Fruit fly (Drosophila melanogaster) whole organism, pupa: Measurements from ENCODE around the gene ppk18.
A peak's percentile ranks its signal among the peaks of the same experiment; 100 is the strongest.

Experiments
- CG10348 ChIP-seq: fragments of 200-800 bp; sonication (Bioruptor generic); IDR thresholded peaks from 2 replicates; pipeline ENCODE4 v1.3.6; 2022; ENCODE audit warnings: missing biosample characterization, missing genetic modification characterization
- CG12605 ChIP-seq: fragments of 200-800 bp; sonication (Bioruptor generic); IDR thresholded peaks from 2 replicates; pipeline ENCODE4 v1.3.6; 2022; ENCODE audit warnings: missing biosample characterization, missing genetic modification characterization
- CG13204 ChIP-seq: fragments of 200-800 bp; sonication (Bioruptor generic); optimal IDR thresholded peaks from 2 replicates; lab custom pipeline; 2018; ENCODE audit warnings: missing biosample characterization, mild to moderate bottlenecking, missing genetic modification characterization, moderate library complexity
- CG14655 ChIP-seq: fragments of 200-800 bp; sonication (Bioruptor generic); optimal IDR thresholded peaks from 3 replicates; lab custom pipeline; 2017; ENCODE audit warnings: mild to moderate bottlenecking, missing biosample characterization, missing genetic modification reagents, missing genetic modification characterization
- CG15710 ChIP-seq: fragments of 200-800 bp; sonication (Bioruptor generic); optimal IDR thresholded peaks from 2 replicates; lab custom pipeline; 2018; ENCODE audit warnings: missing biosample characterization, mild to moderate bottlenecking, missing genetic modification characterization, moderate library complexity
- CG17806 ChIP-seq: fragments of 200-800 bp; sonication (Bioruptor generic); optimal IDR thresholded peaks from 2 replicates; lab custom pipeline; 2018; ENCODE audit warnings: missing biosample characterization, mild to moderate bottlenecking, missing genetic modification characterization, moderate library complexity
- CG32121 ChIP-seq: fragments of 200-800 bp; sonication (Bioruptor generic); IDR thresholded peaks from 2 replicates; pipeline ENCODE4 v1.3.6; 2022; ENCODE audit warnings: missing biosample characterization, missing genetic modification characterization
- CG34367 ChIP-seq: fragments of 200-800 bp; sonication (Bioruptor generic); optimal IDR thresholded peaks from 2 replicates; lab custom pipeline; 2018; ENCODE audit warnings: missing biosample characterization, mild to moderate bottlenecking, missing genetic modification characterization
- CG4496 ChIP-seq: fragments of 200-800 bp; sonication (Bioruptor generic); IDR thresholded peaks from 3 replicates; pipeline ENCODE4 v1.3.6; 2022; ENCODE audit warnings: missing biosample characterization, missing genetic modification characterization
- CG8159 ChIP-seq: fragments of 200-800 bp; sonication (Bioruptor generic); optimal IDR thresholded peaks from 3 replicates; lab custom pipeline; 2018; ENCODE audit warnings: missing biosample characterization, mild to moderate bottlenecking, missing genetic modification characterization, moderate library complexity
- CG8301 ChIP-seq: fragments of 200-800 bp; sonication (Bioruptor generic); optimal IDR thresholded peaks from 2 replicates; lab custom pipeline; 2018; ENCODE audit warnings: missing biosample characterization, mild to moderate bottlenecking, missing genetic modification characterization
- CG9948 ChIP-seq: fragments of 200-800 bp; sonication (Bioruptor generic); optimal IDR thresholded peaks from 2 replicates; lab custom pipeline; 2018; ENCODE audit warnings: missing biosample characterization, mild to moderate bottlenecking, missing genetic modification characterization, moderate library complexity
- D1 ChIP-seq: fragments of 200-800 bp; sonication (Bioruptor generic); optimal IDR thresholded peaks from 2 replicates; lab custom pipeline; 2018; ENCODE audit warnings: missing biosample characterization, mild to moderate bottlenecking, missing genetic modification characterization, moderate library complexity
- EcR ChIP-seq: fragments of 200-800 bp; sonication (Bioruptor generic); optimal IDR thresholded peaks from 3 replicates; lab custom pipeline; 2019; ENCODE audit warnings: missing biosample characterization, missing genetic modification characterization, mild to moderate bottlenecking, moderate library complexity, missing genetic modification reagents
- Ets98B ChIP-seq: fragments of 200-800 bp; sonication (Bioruptor generic); IDR thresholded peaks from 2 replicates; pipeline ENCODE4 v1.3.6; 2022; ENCODE audit warnings: missing biosample characterization, missing genetic modification characterization
- Pif1A ChIP-seq: fragments of 200-800 bp; sonication (Bioruptor generic); optimal IDR thresholded peaks from 3 replicates; lab custom pipeline; 2016; ENCODE audit warnings: missing biosample characterization, missing genetic modification characterization
- Pif1B ChIP-seq: fragments of 200-800 bp; sonication (Bioruptor generic); optimal IDR thresholded peaks from 3 replicates; lab custom pipeline; 2016; ENCODE audit warnings: missing biosample characterization, missing genetic modification characterization
- Snoo ChIP-seq: fragments of 200-800 bp; sonication (Bioruptor generic); optimal IDR thresholded peaks from 3 replicates; lab custom pipeline; 2017; ENCODE audit warnings: missing biosample characterization, mild to moderate bottlenecking, missing genetic modification characterization, inconsistent platforms
- fd96Ca ChIP-seq: fragments of 200-800 bp; sonication (Bioruptor generic); IDR thresholded peaks from 3 replicates; pipeline ENCODE4 v1.3.6; 2022; ENCODE audit warnings: missing biosample characterization, missing genetic modification characterization
- gl ChIP-seq: fragments of 200-800 bp; sonication (Bioruptor generic); optimal IDR thresholded peaks from 2 replicates; lab custom pipeline; 2018; ENCODE audit warnings: missing biosample characterization, mild to moderate bottlenecking, missing genetic modification characterization
- rn ChIP-seq: fragments of 200-800 bp; sonication (Bioruptor generic); IDR thresholded peaks from 2 replicates; pipeline ENCODE4 v1.3.6; 2022; ENCODE audit warnings: missing biosample characterization, missing genetic modification characterization

The ppk18 gene

DNA sequence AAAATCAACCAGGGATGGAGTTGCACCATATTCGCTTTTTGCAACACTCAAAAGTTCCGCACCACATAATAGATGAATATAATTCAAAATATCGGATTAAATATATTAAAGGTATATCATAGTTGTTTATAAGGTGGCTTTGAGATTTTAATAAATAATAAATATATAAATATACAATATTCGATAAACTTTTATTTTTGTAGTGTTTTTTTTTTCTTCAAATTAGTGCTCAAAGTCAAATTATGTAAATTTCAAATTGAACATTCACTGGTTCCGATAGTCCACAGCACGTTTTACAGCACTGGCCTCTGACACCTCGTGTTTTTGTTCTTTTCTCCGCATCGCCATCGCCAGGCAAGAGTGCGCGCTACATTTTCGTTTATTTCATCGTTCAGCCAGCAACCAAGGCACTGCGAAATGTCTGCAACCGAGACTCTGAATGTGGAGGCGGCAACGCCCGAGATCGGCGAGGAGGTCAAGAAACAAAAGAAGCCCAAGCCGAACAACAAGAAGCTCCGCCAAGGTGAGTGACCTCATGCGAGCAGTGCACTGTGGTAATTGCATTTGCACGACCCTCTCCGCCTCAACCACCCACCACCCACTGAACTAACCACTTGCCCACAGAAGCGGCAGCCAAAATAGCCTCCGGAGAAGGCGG lies 7.5 kb downstream of the ppk18 start, which contains the start of the genes Taf11 and und:
Taf11 (minus strand) TSS at position 51 of the 658 bp plus-strand sequence.
und (plus strand) TSS at position 158 of the 658 bp plus-strand sequence.
- TF ChIP-seq EcR (GFP tag; lab: Kevin White, UChicago) (peak; percentile 99), CG10348 (GFP tag; lab: Robert Waterston, UW) (no peak), CG8159 (tag; lab: Kevin White, UChicago) (no peak), Pif1B (no peak), CG4496 (no peak)

DNA sequence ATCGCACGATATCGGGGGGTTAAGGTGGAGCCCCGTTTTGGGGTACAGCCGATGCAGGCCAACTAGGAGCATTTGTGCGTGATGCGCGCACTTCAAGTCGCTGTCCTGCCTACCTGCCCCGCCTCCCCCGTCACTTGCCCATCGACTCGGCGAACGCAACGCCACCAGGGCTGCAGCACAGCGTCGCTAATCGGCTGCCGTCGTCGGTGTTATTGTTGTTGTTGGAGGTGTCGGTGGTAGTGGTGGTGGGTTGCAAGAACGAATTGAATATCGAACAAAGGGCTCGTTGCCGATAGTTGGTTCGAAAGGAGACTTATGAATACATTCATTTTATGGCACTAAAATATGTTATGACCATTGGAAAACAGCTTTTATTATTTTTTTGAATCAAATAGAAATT lies 11.9 kb downstream of the ppk18 start:
- TF ChIP-seq Pif1B (peak; percentile 15), CG12605 (GFP tag; lab: Robert Waterston, UW) (peak; percentile 33; the same call in 1 of the 2 replicates), CG14655 (GFP tag; lab: Kevin White, UChicago) (no peak), CG17806 (tag; lab: Kevin White, UChicago) (no peak), CG32121 (GFP tag; lab: Robert Waterston, UW) (peak; percentile 63), CG4496 (peak; percentile 51), fd96Ca (GFP tag; lab: Robert Waterston, UW) (peak; percentile 87), CG8159 (tag; lab: Kevin White, UChicago) (no peak), EcR (GFP tag; lab: Kevin White, UChicago) (peak; percentile 45), Ets98B (GFP tag; lab: Robert Waterston, UW) (peak; percentile 68), CG15710 (tag; lab: Kevin White, UChicago) (peak; percentile 35), rn (GFP tag; lab: Robert Waterston, UW) (peak; percentile 34; the same call in 1 of the 2 replicates), CG13204 (GFP tag; lab: Kevin White, UChicago) (no peak), Snoo (tag; lab: Kevin White, UChicago) (peak; percentile 2)

dm6 chr2L:9757990-9758814 lies 12.6 kb downstream of the ppk18 start, which contains the start of gene zf30C:
TSS of gene zf30C (plus strand) at chr2L:9758342.
- TF ChIP-seq Pif1A = peak; percentile 94
- peak; percentile 85 for TF ChIP-seq Pif1B
- TF ChIP-seq CG13204 (GFP tag; lab: Kevin White, UChicago) = no peak
- peak; percentile 71 for TF ChIP-seq CG8301 (tag; lab: Kevin White, UChicago)
- TF ChIP-seq CG17806 (tag; lab: Kevin White, UChicago) = peak; percentile 70
- TF ChIP-seq CG8159 (tag; lab: Kevin White, UChicago) = peak; percentile 73
- peak; percentile 73; the same call in 1 of the 2 replicates for TF ChIP-seq CG12605 (GFP tag; lab: Robert Waterston, UW)
- TF ChIP-seq CG32121 (GFP tag; lab: Robert Waterston, UW) = peak; percentile 82
- TF ChIP-seq EcR (GFP tag; lab: Kevin White, UChicago) = no peak
- TF ChIP-seq Snoo (tag; lab: Kevin White, UChicago) = peak; percentile 78
- no peak for TF ChIP-seq gl (tag; lab: Kevin White, UChicago)
- TF ChIP-seq rn (GFP tag; lab: Robert Waterston, UW) = peak; percentile 85
- peak; percentile 56 for TF ChIP-seq CG34367 (tag; lab: Kevin White, UChicago)
- TF ChIP-seq fd96Ca (GFP tag; lab: Robert Waterston, UW) = peak; percentile 89
- TF ChIP-seq Ets98B (GFP tag; lab: Robert Waterston, UW) = peak; percentile 90
- peak; percentile 64; the same call in 1 of the 2 replicates for TF ChIP-seq CG10348 (GFP tag; lab: Robert Waterston, UW)
- TF ChIP-seq CG14655 (GFP tag; lab: Kevin White, UChicago) = peak; percentile 80
- TF ChIP-seq CG4496 = peak; percentile 89
- TF ChIP-seq CG15710 (tag; lab: Kevin White, UChicago) = peak; percentile 51
- TF ChIP-seq CG9948 (tag; lab: Kevin White, UChicago) = peak; percentile 62
- TF ChIP-seq D1 = peak; percentile 37

dm6 chr2L:9754817-9755216 lies 16.0 kb downstream of the ppk18 start:
- TF ChIP-seq CG34367 (tag; lab: Kevin White, UChicago) = no peak
- peak; percentile 37 for TF ChIP-seq CG8159 (tag; lab: Kevin White, UChicago)
- peak; percentile 13 for TF ChIP-seq CG14655 (GFP tag; lab: Kevin White, UChicago)
- TF ChIP-seq CG15710 (tag; lab: Kevin White, UChicago) = peak; percentile 30
- TF ChIP-seq, all 21 proteins: peak for 3

DNA sequence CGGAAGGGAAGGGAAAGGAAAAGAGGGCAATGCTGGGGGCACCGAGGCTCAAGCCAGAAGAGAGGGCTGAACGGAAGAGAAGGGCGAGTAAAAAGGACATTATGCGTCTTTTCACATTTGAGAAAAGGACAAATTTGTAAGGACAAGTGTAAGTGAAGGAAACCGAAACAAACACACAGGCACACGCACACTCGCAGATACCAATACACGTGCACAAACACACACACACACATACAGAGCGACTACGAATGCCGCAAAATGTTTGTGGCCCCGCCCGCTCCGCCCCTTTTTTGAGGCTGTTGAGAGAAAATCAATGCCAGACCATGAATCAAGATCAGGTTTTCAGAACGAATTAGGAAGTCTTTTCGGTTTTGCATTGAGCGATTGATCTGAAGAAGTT lies 17.4 kb downstream of the ppk18 start:
- TF ChIP-seq Ets98B (GFP tag; lab: Robert Waterston, UW) (no peak), CG8159 (tag; lab: Kevin White, UChicago) (no peak), EcR (GFP tag; lab: Kevin White, UChicago) (no peak), CG14655 (GFP tag; lab: Kevin White, UChicago) (no peak), CG13204 (GFP tag; lab: Kevin White, UChicago) (no peak), fd96Ca (GFP tag; lab: Robert Waterston, UW) (no peak), CG15710 (tag; lab: Kevin White, UChicago) (no peak), CG34367 (tag; lab: Kevin White, UChicago) (no peak), Snoo (tag; lab: Kevin White, UChicago) (no peak), CG4496 (no peak), D1 (no peak), Pif1A (no peak), CG12605 (GFP tag; lab: Robert Waterston, UW) (no peak), CG17806 (tag; lab: Kevin White, UChicago) (no peak), CG32121 (GFP tag; lab: Robert Waterston, UW) (no peak), CG8301 (tag; lab: Kevin White, UChicago) (no peak), Pif1B (no peak), rn (GFP tag; lab: Robert Waterston, UW) (no peak)
